Worm (Caenorhabditis elegans) whole organism, midembryonic: ENCODE data around the gene luc-7L3.

Experiments
- T22C8.4 ChIP-seq: fragments of 200-800 bp; sonication (Bioruptor generic); IDR thresholded peaks from 2 replicates; pipeline ENCODE4 v1.3.6; 2022; ENCODE audit warnings: missing genetic modification characterization, missing compliant biosample characterization
- cog-1 ChIP-seq: sonication (generic microtip); optimal IDR thresholded peaks from 2 replicates; lab custom pipeline; 2016; ENCODE audit warnings: missing genetic modification characterization, missing compliant biosample characterization
- flt-1 ChIP-seq: fragments of 200-800 bp; sonication (Bioruptor generic); IDR thresholded peaks from 2 replicates; pipeline ENCODE4 v1.3.6; 2022; ENCODE audit warnings: missing genetic modification characterization, missing compliant biosample characterization
- klf-2 ChIP-seq: fragments of 200-800 bp; sonication (Bioruptor generic); conservative IDR thresholded peaks from 2 replicates; pipeline ENCODE4 v1.3.6; 2022; ENCODE audit warnings: missing genetic modification reagents, missing genetic modification characterization, missing compliant biosample characterization
- med-1 ChIP-seq: sonication (generic microtip); optimal IDR thresholded peaks from 2 replicates; lab custom pipeline; 2017; ENCODE audit warnings: missing genetic modification characterization, mild to moderate bottlenecking, missing compliant biosample characterization, antibody characterized with exemption, missing genetic modification reagents; ENCODE audit not compliant: insufficient read depth
- ref-1 ChIP-seq: fragments of 200-800 bp; sonication (Bioruptor generic); conservative IDR thresholded peaks from 2 replicates; pipeline ENCODE4 v1.3.6; 2022; ENCODE audit warnings: missing genetic modification reagents, missing genetic modification characterization, missing compliant biosample characterization
- tab-1 ChIP-seq: fragments of 200-800 bp; sonication (Bioruptor generic); IDR thresholded peaks from 2 replicates; pipeline ENCODE4 v1.3.6; 2022; ENCODE audit warnings: missing genetic modification characterization, missing compliant biosample characterization
- ztf-23 ChIP-seq: fragments of 200-800 bp; sonication (Bioruptor generic); IDR thresholded peaks from 2 replicates; pipeline ENCODE4 v1.3.6; 2022; ENCODE audit warnings: missing genetic modification reagents, missing genetic modification characterization, missing compliant biosample characterization
- ztf-29 ChIP-seq: fragments of 200-800 bp; sonication (Bioruptor generic); IDR thresholded peaks from 2 replicates; pipeline ENCODE4 v1.3.6; 2022; ENCODE audit warnings: missing genetic modification reagents, missing genetic modification characterization, missing compliant biosample characterization

luc-7L3 gene

ce11 chrII:73329-73728 is 24.5 kb downstream of the luc-7L3 start:
- TF ChIP-seq ztf-23 (GFP tag; lab: Robert Waterston, UW) (no peak), flt-1 (GFP tag; lab: Robert Waterston, UW) (no peak), ztf-29 (no peak), T22C8.4 (GFP tag; lab: Robert Waterston, UW) (no peak), klf-2 (GFP tag; lab: Robert Waterston, UW) (no peak), tab-1 (GFP tag; lab: Robert Waterston, UW) (no peak), ref-1 (no peak), med-1 (GFP tag; lab: Kevin White, UChicago) (no peak), cog-1 (tag; lab: Kevin White, UChicago) (no peak)

ce11 chrII:69354-69753 is 28.5 kb downstream of the luc-7L3 start, which contains the start of gene egl-26:
Gene egl-26 (plus strand): TSS chrII:69654.
- no peak for TF ChIP-seq ztf-29
- TF ChIP-seq ref-1: no peak
- TF ChIP-seq T22C8.4 (GFP tag; lab: Robert Waterston, UW): no peak
- no peak for TF ChIP-seq tab-1 (GFP tag; lab: Robert Waterston, UW)
- no peak for TF ChIP-seq flt-1 (GFP tag; lab: Robert Waterston, UW)
- TF ChIP-seq ztf-23 (GFP tag; lab: Robert Waterston, UW): no peak
- no peak for TF ChIP-seq med-1 (GFP tag; lab: Kevin White, UChicago)
- no peak for TF ChIP-seq cog-1 (tag; lab: Kevin White, UChicago)
- no peak for TF ChIP-seq klf-2 (GFP tag; lab: Robert Waterston, UW)

ce11 chrII:68757-69156 is 29.1 kb downstream of the luc-7L3 start:
- TF ChIP-seq flt-1 (GFP tag; lab: Robert Waterston, UW): no peak

ce11 chrII:67663-68062 is 30.2 kb downstream of the luc-7L3 start:
- TF ChIP-seq T22C8.4 (GFP tag; lab: Robert Waterston, UW) (no peak), ztf-23 (GFP tag; lab: Robert Waterston, UW) (no peak), ref-1 (no peak), tab-1 (GFP tag; lab: Robert Waterston, UW) (no peak), med-1 (GFP tag; lab: Kevin White, UChicago) (no peak), ztf-29 (no peak), flt-1 (GFP tag; lab: Robert Waterston, UW) (no peak), cog-1 (tag; lab: Kevin White, UChicago) (no peak), klf-2 (GFP tag; lab: Robert Waterston, UW) (no peak)

ce11 chrII:66322-66721 is 31.5 kb downstream of the luc-7L3 start:
- TF ChIP-seq cog-1 (tag; lab: Kevin White, UChicago) (peak; percentile 90), flt-1 (GFP tag; lab: Robert Waterston, UW) (peak; percentile 62; the same call in 1 of the 2 replicates), klf-2 (GFP tag; lab: Robert Waterston, UW) (no peak)

ce11 chrII:65484-65883 is 32.3 kb downstream of the luc-7L3 start:
- no peak for TF ChIP-seq flt-1 (GFP tag; lab: Robert Waterston, UW)
- TF ChIP-seq cog-1 (tag; lab: Kevin White, UChicago): no peak
- no peak for TF ChIP-seq klf-2 (GFP tag; lab: Robert Waterston, UW)
- no peak for TF ChIP-seq tab-1 (GFP tag; lab: Robert Waterston, UW)
- no peak for TF ChIP-seq ref-1
- TF ChIP-seq ztf-29: no peak
- no peak for TF ChIP-seq ztf-23 (GFP tag; lab: Robert Waterston, UW)

ce11 chrII:61013-61412 is 36.8 kb downstream of the luc-7L3 start, which contains the start of gene C23H3.2:
Gene C23H3.2 (plus strand): TSS chrII:61313.
- TF ChIP-seq ref-1: no peak
- no peak for TF ChIP-seq ztf-23 (GFP tag; lab: Robert Waterston, UW)
- no peak for TF ChIP-seq med-1 (GFP tag; lab: Kevin White, UChicago)
- TF ChIP-seq klf-2 (GFP tag; lab: Robert Waterston, UW): no peak
- no peak for TF ChIP-seq tab-1 (GFP tag; lab: Robert Waterston, UW)
- no peak for TF ChIP-seq flt-1 (GFP tag; lab: Robert Waterston, UW)
- TF ChIP-seq T22C8.4 (GFP tag; lab: Robert Waterston, UW): no peak

ce11 chrII:60049-60448 is 37.8 kb downstream of the luc-7L3 start:
- TF ChIP-seq klf-2 (GFP tag; lab: Robert Waterston, UW) (no peak), med-1 (GFP tag; lab: Kevin White, UChicago) (no peak), tab-1 (GFP tag; lab: Robert Waterston, UW) (no peak), ztf-29 (no peak), flt-1 (GFP tag; lab: Robert Waterston, UW) (no peak), T22C8.4 (GFP tag; lab: Robert Waterston, UW) (no peak), ztf-23 (GFP tag; lab: Robert Waterston, UW) (no peak), ref-1 (no peak), cog-1 (tag; lab: Kevin White, UChicago) (no peak)

- no peak for TF ChIP-seq ztf-23 (GFP tag; lab: Robert Waterston, UW)
- no peak for TF ChIP-seq flt-1 (GFP tag; lab: Robert Waterston, UW)
- TF ChIP-seq med-1 (GFP tag; lab: Kevin White, UChicago): no peak
- no peak for TF ChIP-seq T22C8.4 (GFP tag; lab: Robert Waterston, UW)
Measured at ce11 chrII:57873-58272, 40.0 kb downstream of the luc-7L3 start.

ce11 chrII:57370-57769 is 40.5 kb downstream of the luc-7L3 start, which contains the start of gene ascc-1:
Gene ascc-1 (plus strand): TSS chrII:57670.
- TF ChIP-seq cog-1 (tag; lab: Kevin White, UChicago) (no peak), ztf-29 (no peak), T22C8.4 (GFP tag; lab: Robert Waterston, UW) (no peak), klf-2 (GFP tag; lab: Robert Waterston, UW) (no peak), ztf-23 (GFP tag; lab: Robert Waterston, UW) (no peak), med-1 (GFP tag; lab: Kevin White, UChicago) (no peak), flt-1 (GFP tag; lab: Robert Waterston, UW) (no peak), ref-1 (no peak), tab-1 (GFP tag; lab: Robert Waterston, UW) (no peak)
